Worm (Caenorhabditis elegans) whole organism, young adult: ENCODE data around the gene rpl-37.

ENCODE experiments used
- B0035.1 ChIP-seq: sonication (generic microtip); optimal IDR thresholded peaks from 2 replicates; lab custom pipeline; 2016; ENCODE audit warnings: missing genetic modification characterization, mild to moderate bottlenecking, missing compliant biosample characterization, missing genotype, missing genetic modification reagents
- D2030.7 ChIP-seq: fragments of 200-800 bp; sonication (Bioruptor generic); IDR thresholded peaks from 2 replicates; pipeline ENCODE4 v1.3.6; 2022; ENCODE audit warnings: missing genetic modification reagents, missing genetic modification characterization, missing compliant biosample characterization
- F33H1.4 ChIP-seq: fragments of 200-800 bp; sonication (Bioruptor generic); IDR thresholded peaks from 2 replicates; pipeline ENCODE4 v1.3.6; 2022; ENCODE audit warnings: missing genetic modification reagents, missing genetic modification characterization, missing compliant biosample characterization
- F57A8.1 ChIP-seq: fragments of 200-800 bp; sonication (Bioruptor generic); optimal IDR thresholded peaks from 2 replicates; lab custom pipeline; 2018; ENCODE audit warnings: mild to moderate bottlenecking, missing genetic modification characterization, moderate library complexity, missing compliant biosample characterization
- K11D2.4 ChIP-seq: fragments of 200-800 bp; sonication (Bioruptor generic); IDR thresholded peaks from 2 replicates; pipeline ENCODE4 v1.3.6; 2022; ENCODE audit warnings: missing genetic modification reagents, missing genetic modification characterization, missing compliant biosample characterization
- T26A5.8 ChIP-seq: sonication (generic microtip); optimal IDR thresholded peaks from 2 replicates; lab custom pipeline; 2016; ENCODE audit warnings: missing genetic modification characterization, missing compliant biosample characterization
- Y67H2A.10 ChIP-seq: fragments of 200-800 bp; sonication (Bioruptor generic); conservative IDR thresholded peaks from 2 replicates; pipeline ENCODE4 v1.3.6; 2022; ENCODE audit warnings: missing genetic modification reagents, missing genetic modification characterization, missing compliant biosample characterization
- aptf-2 ChIP-seq: fragments of 200-800 bp; sonication (Bioruptor generic); conservative IDR thresholded peaks from 2 replicates; pipeline ENCODE4 v1.3.6; 2022; ENCODE audit warnings: missing genetic modification reagents, missing genetic modification characterization, missing compliant biosample characterization
- attf-3 ChIP-seq: fragments of 200-800 bp; sonication (Bioruptor generic); conservative IDR thresholded peaks from 2 replicates; pipeline ENCODE4 v1.3.6; 2022; ENCODE audit warnings: missing genetic modification reagents, missing genetic modification characterization, missing compliant biosample characterization
- attf-5 ChIP-seq: fragments of 200-800 bp; sonication (Bioruptor generic); optimal IDR thresholded peaks from 2 replicates; lab custom pipeline; 2018; ENCODE audit warnings: mild to moderate bottlenecking, missing genetic modification characterization, missing compliant biosample characterization
- bed-2 ChIP-seq: fragments of 200-800 bp; sonication (Bioruptor generic); IDR thresholded peaks from 2 replicates; pipeline ENCODE4 v1.3.6; 2022; ENCODE audit warnings: missing genetic modification reagents, missing genetic modification characterization, missing compliant biosample characterization
- cebp-1 ChIP-seq, 2 experiments: fragments of 200-800 bp in 1 of 2; sonication (Bioruptor generic) in 1 of 2; sonication (generic microtip) in 1 of 2; IDR thresholded peaks in 1 of 2; optimal IDR thresholded peaks in 1 of 2; 2 replicates each; pipeline versions ENCODE4 v1.3.6 to Lab custom; 2017 to 2022; ENCODE audit warnings: missing compliant biosample characterization in 2 of 2, missing genetic modification characterization in 2 of 2, mild to moderate bottlenecking in 1 of 2, missing genetic modification reagents in 1 of 2, moderate library complexity in 1 of 2
- ceh-100 ChIP-seq: fragments of 200-800 bp; sonication (Bioruptor generic); IDR thresholded peaks from 2 replicates; pipeline ENCODE4 v1.3.6; 2022; ENCODE audit warnings: missing genetic modification reagents, missing genetic modification characterization, missing compliant biosample characterization
- ceh-27 ChIP-seq: fragments of 200-800 bp; sonication (Bioruptor generic); optimal IDR thresholded peaks from 2 replicates; lab custom pipeline; 2018; ENCODE audit warnings: mild to moderate bottlenecking, missing genetic modification characterization, moderate library complexity, missing compliant biosample characterization
- chd-7 ChIP-seq: sonication (generic microtip); optimal IDR thresholded peaks from 2 replicates; lab custom pipeline; 2016; ENCODE audit warnings: mild to moderate bottlenecking, missing genetic modification characterization, moderate library complexity, missing compliant biosample characterization
- dpff-1 ChIP-seq: sonication (generic microtip); optimal IDR thresholded peaks from 2 replicates; lab custom pipeline; 2017; ENCODE audit warnings: mild to moderate bottlenecking, missing genetic modification characterization, missing compliant biosample characterization
- egl-44 ChIP-seq: fragments of 200-800 bp; sonication (Bioruptor generic); IDR thresholded peaks from 2 replicates; pipeline ENCODE4 v1.3.6; 2022; ENCODE audit warnings: missing genetic modification reagents, missing genetic modification characterization, missing compliant biosample characterization
- fkh-3 ChIP-seq: sonication (generic microtip); optimal IDR thresholded peaks from 2 replicates; lab custom pipeline; 2016; ENCODE audit warnings: mild to moderate bottlenecking, missing genetic modification characterization, missing compliant biosample characterization
- him-1 ChIP-seq: sonication (generic microtip); optimal IDR thresholded peaks from 2 replicates; lab custom pipeline; 2016; ENCODE audit warnings: missing genotype, missing genetic modification reagents, missing genetic modification characterization, missing compliant biosample characterization
- hlh-26 ChIP-seq: fragments of 200-800 bp; sonication (Bioruptor generic); conservative IDR thresholded peaks from 2 replicates; pipeline ENCODE4 v1.3.6; 2022; ENCODE audit warnings: missing genetic modification reagents, missing genetic modification characterization, missing compliant biosample characterization
- hsf-1 ChIP-seq: fragments of 200-800 bp; sonication (Bioruptor generic); IDR thresholded peaks from 2 replicates; pipeline ENCODE4 v1.3.6; 2022; ENCODE audit warnings: missing genetic modification reagents, missing genetic modification characterization, missing compliant biosample characterization
- let-526 ChIP-seq: fragments of 200-800 bp; sonication (Bioruptor generic); IDR thresholded peaks from 2 replicates; pipeline ENCODE4 v1.3.6; 2022; ENCODE audit warnings: missing genetic modification reagents, missing genetic modification characterization, missing compliant biosample characterization
- let-607 ChIP-seq, 2 experiments: fragments of 200-800 bp in 1 of 2; sonication (Bioruptor generic) in 1 of 2; sonication (generic microtip) in 1 of 2; optimal IDR thresholded peaks; 2 replicates each; lab custom pipeline; 2016 to 2018; ENCODE audit warnings: mild to moderate bottlenecking in 2 of 2, missing compliant biosample characterization in 2 of 2, missing genetic modification characterization in 2 of 2, moderate library complexity in 2 of 2, missing genotype in 1 of 2
- lin-35 ChIP-seq, 3 experiments: fragments of 150-350 bp in 2 of 3; sonication (generic microtip) in 1 of 3; optimal IDR thresholded peaks; 2 replicates each; lab custom pipeline; 2014 to 2018; ENCODE audit warnings: missing biosample characterization in 3 of 3, missing genetic modification characterization in 3 of 3, missing genetic modification reagents in 3 of 3
- lin-40 ChIP-seq: sonication (generic microtip); optimal IDR thresholded peaks from 2 replicates; lab custom pipeline; 2016; ENCODE audit warnings: missing genetic modification characterization, mild to moderate bottlenecking, missing compliant biosample characterization, missing genotype, missing genetic modification reagents
- lin-54 ChIP-seq: fragments of 200-800 bp; sonication (Bioruptor generic); optimal IDR thresholded peaks from 2 replicates; lab custom pipeline; 2018; ENCODE audit warnings: mild to moderate bottlenecking, missing genetic modification characterization, missing compliant biosample characterization
- lsl-1 ChIP-seq: fragments of 200-800 bp; sonication (Bioruptor generic); optimal IDR thresholded peaks from 2 replicates; lab custom pipeline; 2018; ENCODE audit warnings: mild to moderate bottlenecking, missing genetic modification characterization, moderate library complexity, missing compliant biosample characterization
- madf-6 ChIP-seq: fragments of 200-800 bp; sonication (Bioruptor generic); IDR thresholded peaks from 2 replicates; pipeline ENCODE4 v1.3.6; 2022; ENCODE audit warnings: missing genetic modification reagents, missing genetic modification characterization, missing compliant biosample characterization
- mcd-1 ChIP-seq: fragments of 200-800 bp; sonication (Bioruptor generic); IDR thresholded peaks from 2 replicates; pipeline ENCODE4 v1.3.6; 2022; ENCODE audit warnings: missing genetic modification reagents, missing genetic modification characterization, missing compliant biosample characterization
- mxl-1 ChIP-seq: sonication (generic microtip); optimal IDR thresholded peaks from 2 replicates; lab custom pipeline; 2016; ENCODE audit warnings: missing genetic modification characterization, missing compliant biosample characterization
- pbrm-1 ChIP-seq: fragments of 200-800 bp; sonication (Bioruptor generic); IDR thresholded peaks from 2 replicates; pipeline ENCODE4 v1.3.6; 2022; ENCODE audit warnings: missing genetic modification reagents, missing genetic modification characterization, missing compliant biosample characterization
- sea-2 ChIP-seq: fragments of 200-800 bp; sonication (Bioruptor generic); IDR thresholded peaks from 2 replicates; pipeline ENCODE4 v1.3.6; 2022; ENCODE audit warnings: missing genetic modification characterization, missing compliant biosample characterization
- xnd-1 ChIP-seq: sonication (generic microtip); optimal IDR thresholded peaks from 2 replicates; lab custom pipeline; 2016; ENCODE audit warnings: missing genotype, missing genetic modification reagents, missing genetic modification characterization, missing compliant biosample characterization
- ztf-18 ChIP-seq: sonication (generic microtip); optimal IDR thresholded peaks from 2 replicates; lab custom pipeline; 2016; ENCODE audit warnings: missing genotype, mild to moderate bottlenecking, missing genetic modification characterization, missing compliant biosample characterization
- ztf-28 ChIP-seq: fragments of 200-800 bp; sonication (Bioruptor generic); IDR thresholded peaks from 2 replicates; pipeline ENCODE4 v1.3.6; 2022; ENCODE audit warnings: missing genetic modification reagents, missing genetic modification characterization, missing compliant biosample characterization

The rpl-37 gene

ce11 chrIII:3493138-3493537, 35.3 kb upstream of the rpl-37 start, which contains the start of gene gly-14 (continued):
- TF ChIP-seq madf-6 (no peak), B0035.1 (tag; lab: Kevin White, UChicago) (no peak)

DNA sequence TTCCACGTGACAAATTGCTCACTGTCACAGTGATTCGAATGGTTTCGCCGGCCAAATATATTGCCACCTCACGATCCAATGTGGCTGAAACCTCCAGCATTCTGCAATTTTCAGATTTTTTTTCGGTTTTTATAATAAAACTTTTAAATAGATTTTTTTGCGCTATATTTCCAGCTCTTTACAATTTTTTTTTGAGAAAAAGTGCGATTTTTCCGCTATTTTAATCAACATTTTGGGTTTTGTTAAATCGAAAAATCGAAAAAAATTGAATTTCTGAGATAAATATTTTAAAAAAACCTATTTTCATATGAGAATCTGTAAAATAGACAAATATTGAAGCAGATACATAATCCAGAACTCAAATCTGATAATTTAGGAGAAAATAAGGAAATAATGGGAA, 29.5 kb upstream of the rpl-37 start, which contains the start of gene M01F1.9:
Gene M01F1.9, minus strand, starts transcription at position 101 of the 400 bp plus-strand sequence.
- TF ChIP-seq F57A8.1 (GFP tag; lab: Kevin White, UChicago) (no peak), hlh-26 (GFP tag; lab: Robert Waterston, UW) (no peak)
- TF ChIP-seq, all 124 proteins: peak for 0

DNA sequence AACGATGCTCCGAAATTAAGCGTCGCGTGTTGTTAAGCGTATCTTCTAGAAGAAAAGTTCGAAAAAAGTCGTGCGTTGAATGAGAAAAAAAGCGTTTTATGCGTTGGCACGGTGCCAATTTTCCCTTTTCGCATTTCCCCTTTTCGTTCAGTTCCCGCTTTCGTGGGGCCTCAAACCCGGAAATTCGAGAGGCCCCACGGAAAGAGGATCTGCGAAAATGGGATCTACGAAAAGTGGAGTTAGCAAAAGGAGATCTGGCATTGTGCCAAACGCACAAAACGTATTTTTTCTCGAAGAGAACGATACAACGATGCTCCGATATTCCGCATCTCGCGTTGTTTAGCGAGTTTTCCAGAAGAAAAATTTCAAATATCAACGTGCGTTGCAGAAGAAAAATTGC, 28.6 kb upstream of the rpl-37 start:
- no peak for TF ChIP-seq dpff-1 (tag; lab: Kevin White, UChicago)
- peak; percentile 72; the same call in 1 of the 2 replicates for TF ChIP-seq let-526 (GFP tag; lab: Robert Waterston, UW)
- peak; percentile 10 for TF ChIP-seq lsl-1 (GFP tag; lab: Kevin White, UChicago)
- peak; percentile 18 for TF ChIP-seq chd-7 (tag; lab: Kevin White, UChicago)
- no peak for TF ChIP-seq hsf-1 (GFP tag; lab: Robert Waterston, UW)
- peak; percentile 22; the same call in 1 of the 2 replicates for TF ChIP-seq pbrm-1 (GFP tag; lab: Robert Waterston, UW)
- TF ChIP-seq him-1 (tag; lab: Kevin White, UChicago) = no peak
- TF ChIP-seq mcd-1 (GFP tag; lab: Robert Waterston, UW) = peak; percentile 65
- TF ChIP-seq egl-44 (GFP tag; lab: Robert Waterston, UW) = no peak
- peak; percentile 11 for TF ChIP-seq lin-54 (GFP tag; lab: Kevin White, UChicago)
- TF ChIP-seq aptf-2 (GFP tag; lab: Robert Waterston, UW) = 0 out of 2 replicates have a peak, but pooled peaks have one; percentile 50
- no peak for TF ChIP-seq lin-40
- peak; percentile 18 for TF ChIP-seq ztf-18 (tag; lab: Kevin White, UChicago)
- TF ChIP-seq F33H1.4 (GFP tag; lab: Robert Waterston, UW) = 0 out of 2 replicates have a peak, but pooled peaks have one; percentile 28
- TF ChIP-seq mxl-1 = no peak
- no peak for TF ChIP-seq T26A5.8 (tag; lab: Kevin White, UChicago)
- no peak for TF ChIP-seq xnd-1
- peak; percentile 74; the same call in 1 of the 2 replicates for TF ChIP-seq ztf-28 (GFP tag; lab: Robert Waterston, UW)
- no peak for TF ChIP-seq let-607 (tag; optimal IDR thresholded peaks at IDR 0.05; lab: Kevin White, UChicago)
- peak; percentile 96 for TF ChIP-seq ceh-100
- TF ChIP-seq bed-2 (GFP tag; lab: Robert Waterston, UW) = 0 out of 2 replicates have a peak, but pooled peaks have one; percentile 35
- 0 out of 2 replicates have a peak, but pooled peaks have one; percentile 36 for TF ChIP-seq Y67H2A.10
- TF ChIP-seq lin-35 (GFP tag; optimal IDR thresholded peaks at IDR 0.05; lab: Kevin White, UChicago) = no peak
- peak; percentile 39 for TF ChIP-seq ceh-27
- peak; percentile 39; the same call in 1 of the 2 replicates for TF ChIP-seq K11D2.4
- no peak for TF ChIP-seq fkh-3 (tag; lab: Kevin White, UChicago)
- TF ChIP-seq cebp-1 (GFP tag; IDR thresholded peaks at IDR 0.05; lab: Robert Waterston, UW) = no peak
- peak; percentile 25 for TF ChIP-seq cebp-1 (tag; optimal IDR thresholded peaks at IDR 0.05; lab: Kevin White, UChicago)
- TF ChIP-seq sea-2 = no peak
- peak; percentile 41 for TF ChIP-seq madf-6
- peak; percentile 57; the same call in 1 of the 2 replicates for TF ChIP-seq attf-3 (GFP tag; lab: Robert Waterston, UW)
- 0 out of 2 replicates have a peak, but pooled peaks have one; percentile 20 for TF ChIP-seq D2030.7 (GFP tag; lab: Robert Waterston, UW)
- peak; percentile 12 for TF ChIP-seq attf-5 (GFP tag; lab: Kevin White, UChicago)
